Fruit fly (Drosophila melanogaster): ENCODE data around the gene CG3281.
A peak's percentile ranks its signal among the peaks of the same experiment; 100 is the strongest.

CG3281 gene

DNA sequence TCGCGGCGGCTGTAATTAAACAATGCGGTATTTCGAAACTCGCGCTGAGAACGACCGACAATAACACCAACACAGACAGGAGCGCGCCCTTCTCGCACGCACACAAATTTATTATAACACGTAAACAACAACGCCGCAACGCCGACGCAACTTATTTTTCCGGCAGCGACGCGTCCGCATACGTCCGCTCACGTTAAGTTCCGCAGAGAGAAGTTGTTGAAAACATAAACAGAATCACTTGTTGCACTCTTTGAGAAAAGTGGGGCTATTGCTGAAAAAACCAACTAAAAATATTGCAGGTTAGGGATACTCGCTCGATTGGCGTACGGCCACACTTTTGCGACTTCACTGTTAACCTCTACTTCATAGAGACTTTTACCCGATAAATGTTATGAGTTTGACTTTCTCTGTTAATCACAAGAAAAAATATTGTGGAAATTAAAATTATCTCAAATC, 13.7 kb downstream of the CG3281 start, which contains the start of gene Cad87A (continued):
- no peak for TF ChIP-seq Six4 (GFP tag; optimal IDR thresholded peaks at IDR 0.05)
- no peak for TF ChIP-seq CG7928 (GFP tag; optimal IDR thresholded peaks at IDR 0.05)
- no peak for TF ChIP-seq HmgZ (tag; optimal IDR thresholded peaks at IDR 0.05)
- TF ChIP-seq gem (tag; optimal IDR thresholded peaks at IDR 0.05): no peak
- no peak for TF ChIP-seq CG2678 (tag; optimal IDR thresholded peaks at IDR 0.05)
- peak; percentile 7 for TF ChIP-seq BEAF-32 (GFP tag; optimal IDR thresholded peaks at IDR 0.05)
- TF ChIP-seq tna (GFP tag; IDR thresholded peaks at IDR 0.05; ENCODE audit: partially characterized antibody): no peak
- peak; percentile 21 for TF ChIP-seq her (GFP tag; optimal IDR thresholded peaks at IDR 0.05)
- peak; percentile 45 for TF ChIP-seq oc (tag; optimal IDR thresholded peaks at IDR 0.05)
- TF ChIP-seq CG3726 (GFP tag; IDR thresholded peaks at IDR 0.05): no peak
- TF ChIP-seq CG32532 (GFP tag; IDR thresholded peaks at IDR 0.05): no peak
- no peak for TF ChIP-seq CG6175 (GFP tag; IDR thresholded peaks at IDR 0.05)
- TF ChIP-seq fru (optimal IDR thresholded peaks at IDR 0.05): no peak
- TF ChIP-seq CG9797 (GFP tag; optimal IDR thresholded peaks at IDR 0.05): peak; percentile 91
- no peak for TF ChIP-seq twi (tag; optimal IDR thresholded peaks at IDR 0.05)
- no peak for TF ChIP-seq ap (GFP tag; IDR thresholded peaks at IDR 0.05)
- TF ChIP-seq CG34422 (GFP tag; IDR thresholded peaks at IDR 0.05): no peak
- TF ChIP-seq Med (GFP tag): peak; percentile 91
- peak; percentile 67 for TF ChIP-seq CG9437 (GFP tag; optimal IDR thresholded peaks at IDR 0.05)
- TF ChIP-seq HmgD (GFP tag; optimal IDR thresholded peaks at IDR 0.05): peak; percentile 38
- TF ChIP-seq onecut (GFP tag; IDR thresholded peaks at IDR 0.05): peak; percentile 54
- peak; percentile 13 for TF ChIP-seq Fer3 (tag; optimal IDR thresholded peaks at IDR 0.05)
- no peak for TF ChIP-seq CG18619 (GFP tag; optimal IDR thresholded peaks at IDR 0.05)
- TF ChIP-seq hkb (optimal IDR thresholded peaks at IDR 0.05): no peak
- TF ChIP-seq hkb (GFP tag; IDR thresholded peaks at IDR 0.05): no peak
- no peak for TF ChIP-seq row (GFP tag; IDR thresholded peaks at IDR 0.05)
- TF ChIP-seq Doc3 (GFP tag; IDR thresholded peaks at IDR 0.05; ENCODE audit: partially characterized antibody): no peak
- no peak for TF ChIP-seq CG9727 (GFP tag; optimal IDR thresholded peaks at IDR 0.05)
- no peak for TF ChIP-seq CG8388 (GFP tag; optimal IDR thresholded peaks at IDR 0.05)
- TF ChIP-seq wek (GFP tag; optimal IDR thresholded peaks at IDR 0.05): peak; percentile 67
- peak; percentile 36 for TF ChIP-seq CG4707 (GFP tag; optimal IDR thresholded peaks at IDR 0.05)
- TF ChIP-seq org-1 (GFP tag; optimal IDR thresholded peaks at IDR 0.05): no peak
- TF ChIP-seq Abd-B (GFP tag; optimal IDR thresholded peaks at IDR 0.05): no peak
- peak; percentile 23 for TF ChIP-seq CG2202 (tag; optimal IDR thresholded peaks at IDR 0.05)
- TF ChIP-seq sens (GFP tag): peak; percentile 77
- peak; percentile 29 for TF ChIP-seq MESR4 (GFP tag; optimal IDR thresholded peaks at IDR 0.05)
- TF ChIP-seq tap (tag; optimal IDR thresholded peaks at IDR 0.05): peak; percentile 2
- peak; percentile 25 for TF ChIP-seq Lhr (GFP tag; optimal IDR thresholded peaks at IDR 0.05)
- TF ChIP-seq sob (GFP tag; IDR thresholded peaks at IDR 0.05): no peak
- TF ChIP-seq CG10654 (GFP tag; optimal IDR thresholded peaks at IDR 0.05): no peak
- TF ChIP-seq E2f1 (GFP tag; IDR thresholded peaks at IDR 0.05): no peak
- no peak for TF ChIP-seq Dfd (GFP tag; optimal IDR thresholded peaks at IDR 0.05)
- no peak for TF ChIP-seq ato (GFP tag; IDR thresholded peaks at IDR 0.05; ENCODE audit: partially characterized antibody)
- no peak for TF ChIP-seq Bgb (GFP tag; IDR thresholded peaks at IDR 0.05; ENCODE audit: partially characterized antibody)
- no peak for TF ChIP-seq CG10431 (GFP tag; optimal IDR thresholded peaks at IDR 0.05)
- TF ChIP-seq bab2 (GFP tag; optimal IDR thresholded peaks at IDR 0.05): no peak
- TF ChIP-seq Hr51 (GFP tag; optimal IDR thresholded peaks at IDR 0.05): no peak
- peak; percentile 35 for TF ChIP-seq nau (GFP tag; optimal IDR thresholded peaks at IDR 0.05)
- TF ChIP-seq CG3281 (GFP tag; optimal IDR thresholded peaks at IDR 0.05): no peak
- no peak for TF ChIP-seq CG7786 (GFP tag; optimal IDR thresholded peaks at IDR 0.05)
- TF ChIP-seq repo (GFP tag; optimal IDR thresholded peaks at IDR 0.05): peak; percentile 58
- peak; percentile 49 for TF ChIP-seq CG3163 (GFP tag; optimal IDR thresholded peaks at IDR 0.05)
